Fruit fly (Drosophila melanogaster): ENCODE results near the gene CG13405.

Gene CG13405

DNA sequence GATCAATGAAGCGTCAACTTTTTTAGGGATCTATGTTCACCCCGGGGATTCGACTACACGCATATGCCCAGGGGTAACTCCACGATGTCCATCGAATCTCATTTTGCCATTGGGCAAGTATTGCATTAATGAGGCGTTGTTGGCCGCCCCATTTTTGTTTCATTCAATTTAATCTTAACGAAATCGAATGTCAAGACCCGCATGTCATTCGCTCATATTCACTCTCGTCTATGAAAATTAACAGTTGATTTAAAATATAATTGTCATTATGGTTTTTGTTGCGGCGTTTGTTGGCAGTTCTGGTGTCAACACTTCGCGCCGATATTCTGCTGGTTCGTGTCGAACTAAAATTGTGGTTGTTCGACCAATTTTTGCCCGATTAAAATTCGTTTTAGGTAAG, 11.8 kb upstream of the CG13405 start:
- TF ChIP-seq CG34367 (tag; optimal IDR thresholded peaks at IDR 0.05) (no peak), Pif1B (GFP tag; optimal IDR thresholded peaks at IDR 0.05) (no peak), fd96Ca (GFP tag; IDR thresholded peaks at IDR 0.05) (no peak), D1 (tag; optimal IDR thresholded peaks at IDR 0.05) (no peak), Snoo (tag; optimal IDR thresholded peaks at IDR 0.05) (no peak), EcR (GFP tag; optimal IDR thresholded peaks at IDR 0.05) (no peak), rn (GFP tag; IDR thresholded peaks at IDR 0.05) (no peak), CG14655 (GFP tag; optimal IDR thresholded peaks at IDR 0.05) (no peak), CG12605 (GFP tag; IDR thresholded peaks at IDR 0.05) (no peak)

dm6 chr3L:85204-85811, 10.2 kb upstream of the CG13405 start:
- TF ChIP-seq Ets98B (GFP tag; IDR thresholded peaks at IDR 0.05), result no peak
- TF ChIP-seq CG10348 (GFP tag; IDR thresholded peaks at IDR 0.05), result no peak
- peak; percentile 14 for TF ChIP-seq Snoo (tag; optimal IDR thresholded peaks at IDR 0.05)
- peak; percentile 25 for TF ChIP-seq CG13204 (GFP tag; optimal IDR thresholded peaks at IDR 0.05)
- TF ChIP-seq CG32121 (GFP tag; IDR thresholded peaks at IDR 0.05), result no peak
- no peak for TF ChIP-seq fd96Ca (GFP tag; IDR thresholded peaks at IDR 0.05)
- peak; percentile 62 for TF ChIP-seq gl (tag; optimal IDR thresholded peaks at IDR 0.05)
- no peak for TF ChIP-seq D1 (tag; optimal IDR thresholded peaks at IDR 0.05)
- no peak for TF ChIP-seq CG9948 (tag; optimal IDR thresholded peaks at IDR 0.05)
- peak; percentile 30 for TF ChIP-seq Pif1A (GFP tag; optimal IDR thresholded peaks at IDR 0.05)
- no peak for TF ChIP-seq CG15710 (tag; optimal IDR thresholded peaks at IDR 0.05)
- TF ChIP-seq CG4496 (GFP tag; IDR thresholded peaks at IDR 0.05), result no peak
- no peak for TF ChIP-seq Pif1B (GFP tag; optimal IDR thresholded peaks at IDR 0.05)
- TF ChIP-seq rn (GFP tag; IDR thresholded peaks at IDR 0.05), result no peak
- peak; percentile 46 for TF ChIP-seq CG8159 (tag; optimal IDR thresholded peaks at IDR 0.05)
- no peak for TF ChIP-seq CG8301 (tag; optimal IDR thresholded peaks at IDR 0.05)
- TF ChIP-seq CG12605 (GFP tag; IDR thresholded peaks at IDR 0.05), result no peak
- peak; percentile 61 for TF ChIP-seq EcR (GFP tag; optimal IDR thresholded peaks at IDR 0.05)
- peak; percentile 36 for TF ChIP-seq CG14655 (GFP tag; optimal IDR thresholded peaks at IDR 0.05)
- peak; percentile 19 for TF ChIP-seq CG34367 (tag; optimal IDR thresholded peaks at IDR 0.05)
- no peak for TF ChIP-seq CG17806 (tag; optimal IDR thresholded peaks at IDR 0.05)

DNA sequence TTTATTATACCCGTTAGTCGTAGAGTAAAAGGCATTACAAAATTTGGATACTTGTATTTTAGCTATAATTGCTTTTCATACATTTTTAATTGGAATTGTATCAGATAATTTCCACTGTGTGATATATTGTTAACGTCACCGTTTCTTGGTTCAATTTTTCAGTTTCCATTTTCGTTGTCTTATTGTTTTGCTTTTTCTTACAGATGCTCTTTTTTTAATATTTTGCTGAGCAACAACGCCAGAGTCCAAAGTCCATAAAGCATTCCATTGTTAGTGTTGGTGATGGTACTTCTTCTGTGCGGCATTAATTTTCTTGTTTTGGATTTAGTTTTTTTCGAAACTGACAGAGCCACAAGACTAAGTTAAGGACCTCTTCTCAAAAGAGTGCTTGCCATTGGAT, 7.8 kb upstream of the CG13405 start:
- TF ChIP-seq gl (tag; optimal IDR thresholded peaks at IDR 0.05) (peak; percentile 11), CG17806 (tag; optimal IDR thresholded peaks at IDR 0.05) (no peak)

DNA sequence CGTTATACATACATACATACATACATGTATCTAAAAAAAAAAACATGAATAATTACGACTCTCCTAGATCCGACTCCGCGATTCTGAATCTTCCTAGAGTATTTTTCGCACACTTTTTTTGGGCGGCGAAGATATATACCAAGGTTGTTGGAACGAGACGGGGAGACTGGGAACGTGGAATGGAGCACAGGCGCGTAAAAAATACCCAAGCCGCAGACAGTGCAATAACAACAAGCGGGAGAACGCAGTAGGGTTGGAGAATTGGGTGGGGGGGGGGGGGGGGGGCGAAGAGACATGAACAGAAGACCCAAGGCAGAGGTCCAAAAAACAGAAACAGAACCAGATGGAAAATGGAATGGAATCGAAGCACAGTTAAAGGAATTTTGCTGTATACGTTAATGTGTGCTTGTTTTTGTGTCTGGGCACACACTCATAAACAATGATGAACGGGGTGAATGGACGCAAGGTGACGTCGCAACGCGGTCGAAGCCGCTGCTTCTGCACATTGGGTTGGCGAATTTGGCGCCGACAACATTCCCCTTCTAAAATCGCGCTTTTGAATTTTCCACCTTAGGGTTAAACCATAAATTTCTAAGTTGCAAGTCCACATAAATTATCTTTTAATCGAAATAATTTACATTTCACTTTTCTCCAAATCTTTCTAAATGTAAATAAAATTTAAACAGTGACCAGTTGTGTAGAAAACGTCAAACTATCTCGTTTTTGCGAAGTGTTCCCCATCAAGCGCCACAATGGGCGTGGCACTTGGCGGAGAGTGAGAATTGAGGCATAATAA, 1.6 kb downstream of the CG13405 start:
- TF ChIP-seq CG34367 (tag; optimal IDR thresholded peaks at IDR 0.05) (peak; percentile 60), CG8159 (tag; optimal IDR thresholded peaks at IDR 0.05) (peak; percentile 75), EcR (GFP tag; optimal IDR thresholded peaks at IDR 0.05) (peak; percentile 97), D1 (tag; optimal IDR thresholded peaks at IDR 0.05) (peak; percentile 49), CG10348 (GFP tag; IDR thresholded peaks at IDR 0.05) (no peak), CG13204 (GFP tag; optimal IDR thresholded peaks at IDR 0.05) (peak; percentile 42), CG12605 (GFP tag; IDR thresholded peaks at IDR 0.05) (no peak), CG32121 (GFP tag; IDR thresholded peaks at IDR 0.05) (no peak), Pif1B (GFP tag; optimal IDR thresholded peaks at IDR 0.05) (peak; percentile 72), CG17806 (tag; optimal IDR thresholded peaks at IDR 0.05) (peak; percentile 67), fd96Ca (GFP tag; IDR thresholded peaks at IDR 0.05) (no peak; the same call in 2 of the 3 replicates), CG14655 (GFP tag; optimal IDR thresholded peaks at IDR 0.05) (peak; percentile 72), gl (tag; optimal IDR thresholded peaks at IDR 0.05) (peak; percentile 11), Pif1A (GFP tag; optimal IDR thresholded peaks at IDR 0.05) (peak; percentile 78), Ets98B (GFP tag; IDR thresholded peaks at IDR 0.05) (no peak), CG4496 (GFP tag; IDR thresholded peaks at IDR 0.05) (peak; percentile 19; the same call in 1 of the 3 replicates), CG8301 (tag; optimal IDR thresholded peaks at IDR 0.05) (peak; percentile 54), CG15710 (tag; optimal IDR thresholded peaks at IDR 0.05) (peak; percentile 75), CG9948 (tag; optimal IDR thresholded peaks at IDR 0.05) (peak; percentile 70), Snoo (tag; optimal IDR thresholded peaks at IDR 0.05) (peak; percentile 49), rn (GFP tag; IDR thresholded peaks at IDR 0.05) (no peak)

DNA sequence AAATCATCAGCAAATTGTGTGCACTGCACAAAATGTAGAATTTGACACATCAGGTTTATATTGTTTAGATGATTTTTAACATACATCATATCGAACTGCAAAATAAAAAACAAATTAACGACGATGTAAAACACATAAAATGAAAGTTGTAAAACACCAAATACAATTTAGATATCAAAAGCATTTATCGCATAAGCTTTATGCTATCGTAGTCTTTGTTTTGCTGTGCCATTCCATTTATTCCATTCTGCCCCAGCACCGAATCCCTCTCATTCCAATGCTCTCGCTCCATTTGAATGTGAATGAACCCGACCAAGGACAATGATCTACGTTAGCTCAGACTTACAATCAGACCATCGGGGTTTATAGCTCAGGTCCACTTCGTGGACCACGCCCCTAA, 3.9 kb downstream of the CG13405 start:
- TF ChIP-seq CG8159 (tag; optimal IDR thresholded peaks at IDR 0.05) (peak; percentile 39), EcR (GFP tag; optimal IDR thresholded peaks at IDR 0.05) (peak; percentile 96), Ets98B (GFP tag; IDR thresholded peaks at IDR 0.05) (no peak), CG15710 (tag; optimal IDR thresholded peaks at IDR 0.05) (peak; percentile 9), CG9948 (tag; optimal IDR thresholded peaks at IDR 0.05) (peak; percentile 43), CG17806 (tag; optimal IDR thresholded peaks at IDR 0.05) (peak; percentile 55), rn (GFP tag; IDR thresholded peaks at IDR 0.05) (no peak), CG34367 (tag; optimal IDR thresholded peaks at IDR 0.05) (peak; percentile 51)

DNA sequence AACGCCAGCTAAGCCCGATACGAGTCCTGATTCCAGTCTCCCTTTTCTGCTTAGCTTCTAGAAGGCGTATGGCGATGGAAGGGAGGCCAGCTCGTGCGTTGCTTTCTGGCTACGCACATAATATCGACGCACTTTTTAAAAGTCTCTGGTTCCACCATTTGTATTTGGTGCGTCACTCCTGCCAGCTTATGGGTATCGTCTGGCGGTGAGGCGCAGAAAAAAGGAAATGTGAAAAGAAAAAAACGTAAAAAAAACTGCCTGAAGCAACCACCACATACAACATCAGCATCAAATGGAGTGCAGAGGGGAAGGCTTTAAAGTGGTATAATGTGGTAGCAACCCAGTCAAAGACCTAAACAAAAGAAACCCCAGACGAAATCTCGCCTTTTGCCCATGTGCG, 5.8 kb downstream of the CG13405 start:
- TF ChIP-seq Pif1A (GFP tag; optimal IDR thresholded peaks at IDR 0.05), result peak; percentile 4
- TF ChIP-seq CG8301 (tag; optimal IDR thresholded peaks at IDR 0.05), result no peak
- no peak for TF ChIP-seq CG14655 (GFP tag; optimal IDR thresholded peaks at IDR 0.05)
- TF ChIP-seq CG34367 (tag; optimal IDR thresholded peaks at IDR 0.05), result peak; percentile 15
- 0 out of 3 replicates have a peak, but pooled peaks have one; percentile 40 for TF ChIP-seq CG4496 (GFP tag; IDR thresholded peaks at IDR 0.05)
- no peak for TF ChIP-seq CG32121 (GFP tag; IDR thresholded peaks at IDR 0.05)
- peak; percentile 13 for TF ChIP-seq CG9948 (tag; optimal IDR thresholded peaks at IDR 0.05)
- TF ChIP-seq CG12605 (GFP tag; IDR thresholded peaks at IDR 0.05), result no peak
- TF ChIP-seq Pif1B (GFP tag; optimal IDR thresholded peaks at IDR 0.05), result no peak
- no peak for TF ChIP-seq CG15710 (tag; optimal IDR thresholded peaks at IDR 0.05)
- no peak for TF ChIP-seq D1 (tag; optimal IDR thresholded peaks at IDR 0.05)
- peak; percentile 94 for TF ChIP-seq EcR (GFP tag; optimal IDR thresholded peaks at IDR 0.05)
- TF ChIP-seq CG17806 (tag; optimal IDR thresholded peaks at IDR 0.05), result no peak
- TF ChIP-seq CG8159 (tag; optimal IDR thresholded peaks at IDR 0.05), result peak; percentile 45
- no peak for TF ChIP-seq CG10348 (GFP tag; IDR thresholded peaks at IDR 0.05)
- TF ChIP-seq Ets98B (GFP tag; IDR thresholded peaks at IDR 0.05), result no peak
- peak; percentile 39 for TF ChIP-seq gl (tag; optimal IDR thresholded peaks at IDR 0.05)
- no peak for TF ChIP-seq fd96Ca (GFP tag; IDR thresholded peaks at IDR 0.05)
- TF ChIP-seq rn (GFP tag; IDR thresholded peaks at IDR 0.05), result no peak
- TF ChIP-seq Snoo (tag; optimal IDR thresholded peaks at IDR 0.05), result peak; percentile 91
- TF ChIP-seq CG13204 (GFP tag; optimal IDR thresholded peaks at IDR 0.05), result peak; percentile 58
